Worm (Caenorhabditis elegans) whole organism, early embryonic: Measurements from ENCODE around the gene lig-4.

ENCODE experiments used
- ama-1 ChIP-seq: fragments of 150-350 bp; optimal IDR thresholded peaks from 2 replicates; lab custom pipeline; 2014
- ceh-13 ChIP-seq: fragments of 200-800 bp; sonication (Bioruptor generic); optimal IDR thresholded peaks from 2 replicates; lab custom pipeline; 2018; ENCODE audit warnings: mild to moderate bottlenecking, missing genetic modification characterization, missing compliant biosample characterization
- flt-1 ChIP-seq: fragments of 200-800 bp; sonication (Bioruptor generic); IDR thresholded peaks from 2 replicates; pipeline ENCODE4 v1.3.6; 2022; ENCODE audit warnings: missing genetic modification characterization, missing compliant biosample characterization
- hmg-4 ChIP-seq: fragments of 200-800 bp; sonication (Bioruptor generic); optimal IDR thresholded peaks from 2 replicates; lab custom pipeline; 2018; ENCODE audit warnings: mild to moderate bottlenecking, missing genetic modification characterization, missing compliant biosample characterization
- scrt-1 ChIP-seq: fragments of 200-800 bp; sonication (Bioruptor generic); IDR thresholded peaks from 2 replicates; pipeline ENCODE4 v1.3.6; 2022; ENCODE audit warnings: missing genetic modification characterization, missing compliant biosample characterization
- sea-1 ChIP-seq: fragments of 200-800 bp; sonication (Bioruptor generic); conservative IDR thresholded peaks from 2 replicates; pipeline ENCODE4 v1.3.6; 2022; ENCODE audit warnings: missing genetic modification characterization, missing compliant biosample characterization
- tbx-11 ChIP-seq: fragments of 200-800 bp; sonication (Bioruptor generic); IDR thresholded peaks from 2 replicates; pipeline ENCODE4 v1.3.6; 2022; ENCODE audit warnings: missing genetic modification characterization, missing compliant biosample characterization
- tbx-37 ChIP-seq: fragments of 200-800 bp; sonication (Bioruptor generic); conservative IDR thresholded peaks from 2 replicates; pipeline ENCODE4 v1.3.6; 2022; ENCODE audit warnings: missing genetic modification reagents, missing genetic modification characterization, missing compliant biosample characterization
- tra-4 ChIP-seq: sonication (generic microtip); optimal IDR thresholded peaks from 2 replicates; lab custom pipeline; 2017; ENCODE audit warnings: missing genetic modification characterization, missing compliant biosample characterization

DNA sequence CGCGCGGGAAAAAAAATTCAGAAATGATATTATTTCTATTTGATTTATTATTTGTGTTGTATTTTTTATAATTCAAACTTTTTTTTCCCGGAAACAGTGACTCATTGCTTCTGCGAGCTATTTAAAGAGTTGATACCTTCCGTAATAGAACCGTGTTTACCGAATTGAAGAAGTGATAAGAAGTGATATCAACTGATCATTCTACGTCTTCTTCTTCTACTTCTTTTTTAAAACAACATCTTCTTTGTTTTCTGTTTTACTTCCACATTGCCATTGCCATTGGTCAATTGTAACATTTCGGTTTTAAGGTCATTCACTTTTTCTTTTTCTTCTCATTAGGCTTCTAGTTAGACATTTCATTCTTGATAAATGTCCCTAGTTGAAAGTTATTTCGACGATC, 44.8 kb downstream of the lig-4 start, which contains the start of gene ttr-32:
- no peak for TF ChIP-seq ama-1 (lab: Kevin White, UChicago)
- TF ChIP-seq scrt-1 (GFP tag; lab: Robert Waterston, UW) = no peak
- no peak for TF ChIP-seq tbx-11 (GFP tag; lab: Robert Waterston, UW)
- TF ChIP-seq sea-1 = no peak
- TF ChIP-seq tbx-37 (GFP tag; lab: Robert Waterston, UW) = no peak
- no peak for TF ChIP-seq flt-1 (GFP tag; lab: Robert Waterston, UW)
- no peak for TF ChIP-seq ceh-13 (GFP tag; lab: Kevin White, UChicago)
- TF ChIP-seq tra-4 = no peak
- no peak for TF ChIP-seq hmg-4 (GFP tag; lab: Kevin White, UChicago)
